Fruit fly (Drosophila melanogaster) whole organism, wandering third instar larva: ENCODE results near the gene CG32816.

ENCODE experiments used
- Abd-B ChIP-seq: fragments of >200 bp; optimal IDR thresholded peaks from 2 replicates; lab custom pipeline; 2017; ENCODE audit warnings: missing biosample characterization, missing genetic modification characterization
- HLH106 ChIP-seq: fragments of 200-800 bp; optimal IDR thresholded peaks from 3 replicates; lab custom pipeline; 2019; ENCODE audit warnings: missing biosample characterization, mild to moderate bottlenecking, missing genetic modification characterization, moderate library complexity
- Hr78 ChIP-seq: fragments of >200 bp; optimal IDR thresholded peaks from 2 replicates; lab custom pipeline; 2017; ENCODE audit warnings: missing biosample characterization, missing genetic modification characterization
- Mio ChIP-seq: sonication (Bioruptor generic); optimal IDR thresholded peaks from 2 replicates; lab custom pipeline; 2016; ENCODE audit warnings: missing biosample characterization, missing genetic modification characterization
- psq ChIP-seq: fragments of 200-800 bp; sonication (Bioruptor generic); optimal IDR thresholded peaks from 3 replicates; lab custom pipeline; 2017; ENCODE audit warnings: missing biosample characterization, mild to moderate bottlenecking, missing genetic modification characterization, moderate library complexity

DNA sequence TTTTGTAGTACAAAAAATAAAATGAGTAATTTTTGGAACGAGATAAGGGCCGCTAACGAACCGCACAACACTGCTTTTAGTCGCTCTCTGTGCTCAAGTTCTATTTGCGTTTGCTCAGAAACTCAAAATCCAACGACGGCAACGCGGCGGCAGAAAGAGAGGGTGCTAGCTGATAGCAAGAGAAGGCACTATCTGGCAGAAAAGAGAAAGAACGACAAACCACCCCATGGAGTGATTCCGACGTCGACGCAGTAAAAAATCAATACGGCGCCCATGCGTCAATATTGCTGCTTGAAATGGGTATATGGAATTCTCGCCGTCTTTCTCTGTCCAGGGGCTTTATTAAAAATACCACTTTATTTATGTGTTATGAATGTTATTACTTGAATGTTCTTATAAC, 194.5 kb downstream of the CG32816 start:
- TF ChIP-seq Abd-B (no peak), HLH106 (tag; lab: Kevin White, UChicago) (no peak), Mio (no peak), Hr78 (GFP tag; lab: Kevin White, UChicago) (no peak), psq (GFP tag; lab: Kevin White, UChicago) (no peak)
